Fruit fly (Drosophila melanogaster): ENCODE data around the gene CG7523.

CG7523 gene

DNA sequence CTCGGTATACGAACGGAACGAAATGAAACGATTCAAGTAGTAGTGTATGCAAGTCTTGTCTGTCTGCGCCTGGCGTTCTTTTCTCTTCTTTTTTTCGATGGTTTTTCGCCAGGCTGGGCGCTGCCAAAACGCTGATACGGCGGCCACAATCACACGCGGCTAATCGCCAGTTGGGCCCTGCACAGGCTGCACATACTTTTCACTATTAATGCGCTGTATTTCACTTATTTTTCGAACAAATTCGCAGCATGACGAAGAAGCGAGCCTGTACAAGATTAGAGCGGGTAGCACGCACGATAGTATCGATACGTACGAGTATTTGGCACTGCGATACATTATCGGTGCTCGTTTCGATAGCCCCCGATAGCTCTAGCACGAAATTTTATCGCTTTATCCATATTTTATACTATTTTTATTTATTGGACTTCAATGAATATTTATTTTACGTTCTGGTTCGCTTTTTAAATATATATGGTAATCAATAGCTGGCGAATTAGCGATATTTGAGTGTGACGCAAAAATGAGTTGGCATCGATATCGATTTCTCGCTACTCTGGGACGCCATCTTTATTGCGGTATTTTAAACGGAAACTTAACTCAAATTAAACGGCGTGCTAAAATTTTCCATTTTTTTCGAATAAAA lies 47.5 kb upstream of the CG7523 start, which contains the start of gene osa (continued):
- TF ChIP-seq CG11560 (tag; IDR thresholded peaks at IDR 0.05) (no peak), CG2678 (tag; optimal IDR thresholded peaks at IDR 0.05) (no peak), CG11247 (GFP tag; IDR thresholded peaks at IDR 0.05) (no peak), NK7.1 (GFP tag; optimal IDR thresholded peaks at IDR 0.05) (no peak), Mes4 (GFP tag; optimal IDR thresholded peaks at IDR 0.05) (no peak), CG15011 (GFP tag; optimal IDR thresholded peaks at IDR 0.05) (no peak), CG2202 (tag; optimal IDR thresholded peaks at IDR 0.05) (no peak), Nf-YA (GFP tag; IDR thresholded peaks at IDR 0.05) (no peak), ato (GFP tag; IDR thresholded peaks at IDR 0.05; ENCODE audit: partially characterized antibody) (no peak), Rfx (GFP tag; IDR thresholded peaks at IDR 0.05) (no peak), Max (GFP tag; optimal IDR thresholded peaks at IDR 0.05) (peak; percentile 33), ERR (GFP tag; optimal IDR thresholded peaks at IDR 0.05) (no peak), unc-4 (GFP tag; IDR thresholded peaks at IDR 0.05; ENCODE audit: partially characterized antibody) (no peak), E2f2 (GFP tag; IDR thresholded peaks at IDR 0.05) (no peak), chm (GFP tag; IDR thresholded peaks at IDR 0.05) (no peak), wek (GFP tag; optimal IDR thresholded peaks at IDR 0.05) (no peak), CG8089 (GFP tag; optimal IDR thresholded peaks at IDR 0.05) (no peak), Sry-δ (GFP tag; optimal IDR thresholded peaks at IDR 0.05) (peak; percentile 94), mam (GFP tag; optimal IDR thresholded peaks at IDR 0.05) (no peak), CTCF (GFP tag; optimal IDR thresholded peaks at IDR 0.05) (peak; percentile 77), Ets97D (GFP tag; optimal IDR thresholded peaks at IDR 0.05) (peak; percentile 85), CG14860 (GFP tag; IDR thresholded peaks at IDR 0.05; ENCODE audit: partially characterized antibody) (no peak), CG13775 (GFP tag; optimal IDR thresholded peaks at IDR 0.05) (peak; percentile 54), TFAM (GFP tag; optimal IDR thresholded peaks at IDR 0.05) (no peak), CG10462 (GFP tag; optimal IDR thresholded peaks at IDR 0.05) (no peak), E2f1 (GFP tag; IDR thresholded peaks at IDR 0.05) (no peak), CG30020 (tag; optimal IDR thresholded peaks at IDR 0.05) (peak; percentile 39), CG18011 (GFP tag; optimal IDR thresholded peaks at IDR 0.05) (no peak), CG30431 (GFP tag; optimal IDR thresholded peaks at IDR 0.05) (no peak), wdn (GFP tag; IDR thresholded peaks at IDR 0.05) (no peak), bcd (GFP tag; optimal IDR thresholded peaks at IDR 0.05) (peak; percentile 28), dmrt11E (tag; optimal IDR thresholded peaks at IDR 0.05) (peak; percentile 6), Tbp (GFP tag; optimal IDR thresholded peaks at IDR 0.05) (no peak), CG17359 (tag; optimal IDR thresholded peaks at IDR 0.05) (no peak), tin (GFP tag; optimal IDR thresholded peaks at IDR 0.05) (no peak), CG17361 (GFP tag; IDR thresholded peaks at IDR 0.05) (no peak), CG3407 (GFP tag; optimal IDR thresholded peaks at IDR 0.05) (no peak), CG32767 (GFP tag; IDR thresholded peaks at IDR 0.05) (no peak), CG5180 (GFP tag; optimal IDR thresholded peaks at IDR 0.05) (no peak), Drgx (GFP tag; IDR thresholded peaks at IDR 0.05) (no peak), Pdp1 (GFP tag; optimal IDR thresholded peaks at IDR 0.05) (peak in 1 of 2 experiments; percentile 2), tgo (GFP tag; IDR thresholded peaks at IDR 0.05) (no peak), Myb (GFP tag; optimal IDR thresholded peaks at IDR 0.05) (peak; percentile 86), hb (GFP tag; IDR thresholded peaks at IDR 0.05; ENCODE audit: partially characterized antibody) (no peak), PHDP (tag; optimal IDR thresholded peaks at IDR 0.05) (no peak), Vsx1 (GFP tag; optimal IDR thresholded peaks at IDR 0.05) (no peak), Hr39 (optimal IDR thresholded peaks at IDR 0.05) (no peak), exex (tag; optimal IDR thresholded peaks at IDR 0.05) (no peak), her (GFP tag; optimal IDR thresholded peaks at IDR 0.05) (peak; percentile 98), CG13894 (tag; optimal IDR thresholded peaks at IDR 0.05) (no peak), CG2199 (GFP tag; IDR thresholded peaks at IDR 0.05) (no peak), NfI (GFP tag; optimal IDR thresholded peaks at IDR 0.05) (no peak)
